Fruit fly (Drosophila melanogaster) whole organism: ENCODE data around the gene Theg.

ENCODE experiments used
- pan ChIP-seq: fragments of >200 bp; optimal IDR thresholded peaks from 2 replicates; lab custom pipeline; 2017
- psq ChIP-seq: fragments of >200 bp; optimal IDR thresholded peaks from 2 replicates; lab custom pipeline; 2017

DNA sequence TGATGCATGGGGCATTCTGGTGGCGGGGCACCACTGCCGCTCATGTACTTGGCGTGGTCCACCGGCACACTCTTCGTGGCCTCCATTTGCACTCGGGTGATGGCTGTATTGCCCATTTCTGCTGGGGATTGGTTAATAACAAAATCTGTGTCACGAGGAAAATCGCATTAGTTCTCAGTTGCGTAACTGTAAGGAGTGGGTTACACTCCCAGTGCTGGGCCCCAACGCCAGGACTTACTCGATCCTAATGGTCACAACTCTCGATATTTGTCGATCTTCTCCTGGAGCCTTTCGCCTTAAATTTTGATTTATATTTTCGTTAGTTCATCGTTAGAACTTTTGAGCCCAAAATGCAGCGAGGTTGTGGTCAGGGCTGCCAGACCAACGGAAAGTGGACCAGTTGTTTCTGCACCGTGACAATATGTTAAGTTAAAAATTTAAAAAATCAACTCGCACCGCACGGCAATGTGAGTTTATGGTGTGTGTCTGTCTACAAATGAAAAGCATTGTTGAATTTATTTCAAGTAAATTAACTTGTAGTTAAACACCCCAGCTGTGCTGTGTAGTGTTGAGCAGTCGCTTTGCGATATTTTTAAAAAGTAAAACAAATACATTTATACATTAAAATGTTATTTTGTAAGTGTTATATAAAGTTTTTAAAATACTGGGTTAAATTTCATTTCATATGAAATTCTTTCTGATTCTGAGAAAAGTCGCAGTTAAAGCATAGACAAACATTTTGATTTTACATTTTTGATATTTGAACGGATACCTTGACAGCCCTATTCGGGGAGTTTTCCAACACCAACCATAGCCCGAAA, 12.6 kb downstream of the Theg start, which contains the start of the genes Cchl and ND-42:
- TF ChIP-seq pan (lab: Kevin White, UChicago) (no peak), psq (lab: Kevin White, UChicago) (no peak)
